Worm (Caenorhabditis elegans): Measurements from ENCODE around the gene sra-39.

Gene sra-39

ce11 chrX:13937350-13937749, 34.1 kb upstream of the sra-39 start (continued):
- TF ChIP-seq hif-1 (tag; optimal IDR thresholded peaks at IDR 0.05) (no peak), vab-7 (GFP tag; IDR thresholded peaks at IDR 0.05) (no peak)

- TF ChIP-seq ceh-20 (GFP tag; IDR thresholded peaks at IDR 0.05) = no peak
- no peak for TF ChIP-seq pha-4 (GFP tag; IDR thresholded peaks at IDR 0.05)
- TF ChIP-seq pha-4 (tag; optimal IDR thresholded peaks at IDR 0.05) = no peak
- TF ChIP-seq F10B5.3 (tag; optimal IDR thresholded peaks at IDR 0.05) = no peak
- TF ChIP-seq unc-62 (GFP tag; optimal IDR thresholded peaks at IDR 0.05 in 1 of 2) = peak in 1 of 2 experiments; percentile 79
- TF ChIP-seq unc-62 (tag; optimal IDR thresholded peaks at IDR 0.05) = no peak
- TF ChIP-seq php-3 (GFP tag; IDR thresholded peaks at IDR 0.05) = no peak
- no peak for TF ChIP-seq lin-13 (GFP tag; optimal IDR thresholded peaks at IDR 0.05)
- TF ChIP-seq dmd-8 (GFP tag; IDR thresholded peaks at IDR 0.05) = no peak
- no peak for TF ChIP-seq dmd-9 (GFP tag; IDR thresholded peaks at IDR 0.05)
- no peak for TF ChIP-seq rbr-2 (tag; optimal IDR thresholded peaks at IDR 0.05)
- TF ChIP-seq madf-5 (GFP tag; IDR thresholded peaks at IDR 0.05) = no peak
- no peak for TF ChIP-seq dmd-6 (GFP tag; IDR thresholded peaks at IDR 0.05)
- TF ChIP-seq nhr-10 (tag; optimal IDR thresholded peaks at IDR 0.05) = no peak
- TF ChIP-seq F26F4.8 (GFP tag; conservative IDR thresholded peaks at IDR 0.05) = no peak
- peak; percentile 4 for TF ChIP-seq nhr-28 (tag; optimal IDR thresholded peaks at IDR 0.05)
- no peak for TF ChIP-seq nhr-25 (tag; optimal IDR thresholded peaks at IDR 0.05; ENCODE audit: borderline replicate concordance, insufficient read depth)
- no peak for TF ChIP-seq Y48G9A.11 (GFP tag; IDR thresholded peaks at IDR 0.05)
- TF ChIP-seq skn-1 (tag; optimal IDR thresholded peaks at IDR 0.05) = no peak
- TF ChIP-seq hlh-30 (tag; optimal IDR thresholded peaks at IDR 0.05; ENCODE audit: insufficient read depth) = no peak
- TF ChIP-seq hlh-11 (tag; optimal IDR thresholded peaks at IDR 0.05) = peak; percentile 23
- no peak for TF ChIP-seq madf-9 (GFP tag; conservative IDR thresholded peaks at IDR 0.05)
- peak; percentile 50 for TF ChIP-seq mxl-3 (GFP tag; optimal IDR thresholded peaks at IDR 0.05)
- no peak for TF ChIP-seq tra-1 (GFP tag; IDR thresholded peaks at IDR 0.05)
- no peak for TF ChIP-seq lim-7 (GFP tag; IDR thresholded peaks at IDR 0.05)
- no peak for TF ChIP-seq zip-11 (GFP tag; IDR thresholded peaks at IDR 0.05)
- no peak for TF ChIP-seq Y75B8A.6 (GFP tag; IDR thresholded peaks at IDR 0.05)
- no peak for TF ChIP-seq lin-15B (tag; optimal IDR thresholded peaks at IDR 0.05)
- no peak for TF ChIP-seq zfp-2 (tag; optimal IDR thresholded peaks at IDR 0.05)
These were observed 33.5 kb upstream of the sra-39 start for ce11 chrX:13936719-13937118.

DNA sequence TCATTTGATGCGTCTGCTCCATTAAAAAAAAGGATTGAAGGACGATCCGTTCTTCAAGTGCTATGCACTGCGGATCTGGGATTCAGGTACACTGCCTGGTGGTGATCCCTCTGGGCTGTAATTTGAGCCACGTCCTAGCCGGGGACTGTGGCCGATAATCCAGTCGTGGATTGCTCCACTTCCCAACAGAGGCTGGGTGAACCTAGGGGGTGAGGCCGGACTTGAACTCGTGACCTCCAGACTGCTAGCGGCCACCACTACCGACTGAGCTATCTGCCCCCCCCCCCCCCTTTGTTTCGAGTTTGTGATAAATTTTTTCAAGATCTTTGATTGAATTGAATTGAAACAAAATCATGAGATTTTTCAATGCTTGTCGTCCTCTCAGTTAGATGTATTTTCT, 32.4 kb upstream of the sra-39 start:
- 0 out of 2 replicates have a peak, but pooled peaks have one; percentile 9 for TF ChIP-seq ceh-44 (GFP tag; IDR thresholded peaks at IDR 0.05)
- TF ChIP-seq set-16 (GFP tag; IDR thresholded peaks at IDR 0.05) = peak; percentile 83

ce11 chrX:13934574-13934973, 31.3 kb upstream of the sra-39 start, which contains the start of gene elt-3:
Gene elt-3, plus strand, starts transcription at chrX:13934874.
- TF ChIP-seq hif-1 (tag; optimal IDR thresholded peaks at IDR 0.05) (no peak), dve-1 (tag; optimal IDR thresholded peaks at IDR 0.05; ENCODE audit: insufficient read depth) (no peak), nhr-28 (tag; optimal IDR thresholded peaks at IDR 0.05) (no peak), T20F7.1 (GFP tag; optimal IDR thresholded peaks at IDR 0.05) (no peak), lin-29 (GFP tag; IDR thresholded peaks at IDR 0.05) (no peak), ceh-62 (tag; optimal IDR thresholded peaks at IDR 0.05) (no peak), zip-11 (GFP tag; IDR thresholded peaks at IDR 0.05) (no peak), zfp-3 (GFP tag; conservative IDR thresholded peaks at IDR 0.05) (no peak), dmd-6 (GFP tag; IDR thresholded peaks at IDR 0.05) (no peak), saeg-2 (GFP tag; IDR thresholded peaks at IDR 0.05) (no peak), unc-130 (GFP tag; optimal IDR thresholded peaks at IDR 0.05) (no peak), lin-13 (GFP tag; optimal IDR thresholded peaks at IDR 0.05) (no peak), F26F4.8 (GFP tag; conservative IDR thresholded peaks at IDR 0.05) (no peak)

All from whole organism, L4 larva.